Worm (Caenorhabditis elegans) whole organism, late embryonic: ENCODE data around the gene col-41.

Experiments used
- K02D7.2 ChIP-seq: sonication (generic microtip); optimal IDR thresholded peaks from 2 replicates; lab custom pipeline; 2017; ENCODE audit warnings: mild to moderate bottlenecking, missing genetic modification characterization, missing compliant biosample characterization
- Y22D7AL.16 ChIP-seq: sonication (generic microtip); optimal IDR thresholded peaks from 2 replicates; lab custom pipeline; 2016; ENCODE audit warnings: missing genetic modification characterization, missing compliant biosample characterization
- ahr-1 ChIP-seq: sonication (generic microtip); optimal IDR thresholded peaks from 2 replicates; lab custom pipeline; 2016; ENCODE audit warnings: missing genetic modification characterization, missing compliant biosample characterization
- ama-1 ChIP-seq: fragments of 150-350 bp; optimal IDR thresholded peaks from 2 replicates; lab custom pipeline; 2014
- ceh-19 ChIP-seq: fragments of 200-800 bp; sonication (Bioruptor generic); optimal IDR thresholded peaks from 2 replicates; lab custom pipeline; 2018; ENCODE audit warnings: mild to moderate bottlenecking, missing genetic modification characterization, missing compliant biosample characterization
- ceh-24 ChIP-seq: sonication (generic microtip); optimal IDR thresholded peaks from 2 replicates; lab custom pipeline; 2016; ENCODE audit warnings: mild to moderate bottlenecking, missing genetic modification characterization, missing compliant biosample characterization
- ceh-34 ChIP-seq: sonication (generic microtip); optimal IDR thresholded peaks from 2 replicates; lab custom pipeline; 2016; ENCODE audit warnings: mild to moderate bottlenecking, missing genetic modification characterization, missing compliant biosample characterization
- ceh-45 ChIP-seq: fragments of 200-800 bp; sonication (Bioruptor generic); IDR thresholded peaks from 2 replicates; pipeline ENCODE4 v1.3.6; 2022; ENCODE audit warnings: missing genetic modification reagents, missing genetic modification characterization, missing compliant biosample characterization
- ceh-48 ChIP-seq: sonication (generic microtip); optimal IDR thresholded peaks from 2 replicates; lab custom pipeline; 2016; ENCODE audit warnings: missing genetic modification characterization, inconsistent platforms, missing compliant biosample characterization
- ceh-9 ChIP-seq: sonication (generic microtip); optimal IDR thresholded peaks from 2 replicates; lab custom pipeline; 2016; ENCODE audit warnings: mild to moderate bottlenecking, missing genetic modification characterization, inconsistent platforms, missing compliant biosample characterization
- che-1 ChIP-seq: sonication (generic microtip); optimal IDR thresholded peaks from 2 replicates; lab custom pipeline; 2016; ENCODE audit warnings: mild to moderate bottlenecking, missing genetic modification characterization, missing compliant biosample characterization
- dmd-4 ChIP-seq: sonication (generic microtip); optimal IDR thresholded peaks from 2 replicates; lab custom pipeline; 2016; ENCODE audit warnings: borderline replicate concordance, missing genetic modification characterization, missing compliant biosample characterization
- elt-2 ChIP-seq: sonication (generic microtip); optimal IDR thresholded peaks from 2 replicates; lab custom pipeline; 2016; ENCODE audit warnings: missing genetic modification reagents, missing genetic modification characterization, missing compliant biosample characterization
- ets-4 ChIP-seq: sonication (generic microtip); optimal IDR thresholded peaks from 2 replicates; lab custom pipeline; 2016; ENCODE audit warnings: missing genetic modification characterization, missing compliant biosample characterization
- gmeb-2 ChIP-seq: sonication (generic microtip); optimal IDR thresholded peaks from 2 replicates; lab custom pipeline; 2016; ENCODE audit warnings: missing genetic modification characterization, inconsistent platforms, missing compliant biosample characterization
- hlh-13 ChIP-seq: fragments of 200-800 bp; sonication (Bioruptor generic); optimal IDR thresholded peaks from 2 replicates; lab custom pipeline; 2018; ENCODE audit warnings: mild to moderate bottlenecking, missing genetic modification characterization, missing compliant biosample characterization
- hlh-15 ChIP-seq: sonication (generic microtip); optimal IDR thresholded peaks from 2 replicates; lab custom pipeline; 2016; ENCODE audit warnings: missing genetic modification characterization, missing compliant biosample characterization
- hlh-8 ChIP-seq: sonication (generic microtip); optimal IDR thresholded peaks from 2 replicates; lab custom pipeline; 2016; ENCODE audit warnings: missing genotype, missing genetic modification characterization, missing compliant biosample characterization
- lin-11 ChIP-seq: fragments of 200-800 bp; sonication (Bioruptor generic); optimal IDR thresholded peaks from 2 replicates; lab custom pipeline; 2018; ENCODE audit warnings: mild to moderate bottlenecking, missing genetic modification characterization, missing compliant biosample characterization
- nfya-1 ChIP-seq: sonication (generic microtip); optimal IDR thresholded peaks from 2 replicates; lab custom pipeline; 2017; ENCODE audit warnings: missing genetic modification characterization, mild to moderate bottlenecking, missing compliant biosample characterization, antibody characterized with exemption, moderate library complexity
- nhr-11 ChIP-seq: fragments of 150-350 bp; optimal IDR thresholded peaks from 2 replicates; lab custom pipeline; 2014; ENCODE audit warnings: missing biosample characterization, missing genetic modification characterization
- npax-4 ChIP-seq: sonication (generic microtip); optimal IDR thresholded peaks from 2 replicates; lab custom pipeline; 2016; ENCODE audit warnings: missing genetic modification characterization, missing compliant biosample characterization
- odd-2 ChIP-seq: sonication (generic microtip); optimal IDR thresholded peaks from 2 replicates; lab custom pipeline; 2017; ENCODE audit warnings: antibody characterized with exemption, mild to moderate bottlenecking, missing genetic modification characterization, missing compliant biosample characterization
- pat-9 ChIP-seq: fragments of 200-800 bp; sonication (Bioruptor generic); optimal IDR thresholded peaks from 2 replicates; lab custom pipeline; 2018; ENCODE audit warnings: mild to moderate bottlenecking, missing genetic modification characterization, moderate library complexity, missing compliant biosample characterization
- pha-4 ChIP-seq: fragments of 150-350 bp; optimal IDR thresholded peaks from 2 replicates; lab custom pipeline; 2018; ENCODE audit warnings: missing biosample characterization, missing genetic modification reagents, missing genetic modification characterization
- ref-2 ChIP-seq: sonication (generic microtip); optimal IDR thresholded peaks from 2 replicates; lab custom pipeline; 2016; ENCODE audit warnings: missing genetic modification characterization, missing compliant biosample characterization
- rnt-1 ChIP-seq: sonication (generic microtip); optimal IDR thresholded peaks from 2 replicates; lab custom pipeline; 2016; ENCODE audit warnings: missing genetic modification characterization, missing compliant biosample characterization
- sdc-2 ChIP-seq: sonication (generic microtip); optimal IDR thresholded peaks from 2 replicates; lab custom pipeline; 2016; ENCODE audit warnings: missing genotype, missing genetic modification characterization, missing compliant biosample characterization
- sox-4 ChIP-seq: sonication (generic microtip); optimal IDR thresholded peaks from 2 replicates; lab custom pipeline; 2017; ENCODE audit warnings: mild to moderate bottlenecking, missing genetic modification characterization, inconsistent platforms, missing compliant biosample characterization
- tbx-2 ChIP-seq: sonication (generic microtip); optimal IDR thresholded peaks from 2 replicates; lab custom pipeline; 2016; ENCODE audit warnings: missing genetic modification characterization, missing compliant biosample characterization
- tbx-7 ChIP-seq: sonication (generic microtip); optimal IDR thresholded peaks from 2 replicates; lab custom pipeline; 2016; ENCODE audit warnings: missing genotype, missing genetic modification characterization, missing compliant biosample characterization
- ttx-3 ChIP-seq: sonication (generic microtip); optimal IDR thresholded peaks from 2 replicates; lab custom pipeline; 2016; ENCODE audit warnings: missing genetic modification reagents, missing genetic modification characterization, missing compliant biosample characterization
- unc-42 ChIP-seq: sonication (generic microtip); optimal IDR thresholded peaks from 2 replicates; lab custom pipeline; 2016; ENCODE audit warnings: missing genotype, missing genetic modification characterization, missing compliant biosample characterization
- unc-55 ChIP-seq: sonication (generic microtip); optimal IDR thresholded peaks from 2 replicates; lab custom pipeline; 2017; ENCODE audit warnings: missing biosample characterization, missing genetic modification reagents, missing genetic modification characterization
- ztf-16 ChIP-seq: sonication (generic microtip); optimal IDR thresholded peaks from 2 replicates; lab custom pipeline; 2017; ENCODE audit warnings: missing genetic modification characterization, missing compliant biosample characterization

Gene col-41

DNA sequence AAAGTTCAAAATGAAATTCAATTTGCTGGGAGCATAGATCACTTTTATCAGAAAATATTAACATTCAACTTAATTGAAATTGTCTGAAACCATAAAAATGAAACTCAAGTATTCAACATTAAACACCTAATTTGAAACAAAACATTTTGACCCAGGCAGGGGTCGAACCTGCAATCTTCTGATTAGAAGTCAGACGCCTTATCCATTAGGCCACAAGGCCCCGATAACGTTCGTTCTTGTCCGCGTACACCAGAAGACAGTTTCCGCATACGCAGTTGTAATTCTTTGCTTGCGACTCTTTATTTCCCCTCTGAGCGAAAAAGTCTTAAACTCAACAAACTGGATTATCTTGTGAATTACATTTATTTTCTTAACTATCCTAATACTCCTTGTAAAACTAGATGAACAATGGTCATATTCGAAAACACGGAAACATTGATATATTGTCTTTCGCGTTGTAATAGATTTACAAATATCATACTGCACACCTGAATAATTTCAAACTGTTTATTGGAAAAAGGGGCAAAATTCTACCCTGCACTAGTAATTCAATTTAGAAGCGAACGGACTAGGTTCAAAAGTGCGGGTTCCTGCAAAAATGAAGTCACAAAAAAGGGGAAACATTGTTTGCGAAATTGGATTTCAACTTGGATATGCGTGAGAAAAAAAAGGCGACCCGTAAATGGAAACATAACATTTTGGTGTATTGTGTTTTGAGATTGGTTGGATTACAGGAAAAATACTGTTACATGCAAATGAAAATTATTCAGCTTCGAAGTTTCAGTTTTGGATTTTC is 29.7 kb downstream of the col-41 start:
- TF ChIP-seq elt-2 = peak; percentile 34
- TF ChIP-seq ztf-16 (tag; lab: Kevin White, UChicago) = no peak

DNA sequence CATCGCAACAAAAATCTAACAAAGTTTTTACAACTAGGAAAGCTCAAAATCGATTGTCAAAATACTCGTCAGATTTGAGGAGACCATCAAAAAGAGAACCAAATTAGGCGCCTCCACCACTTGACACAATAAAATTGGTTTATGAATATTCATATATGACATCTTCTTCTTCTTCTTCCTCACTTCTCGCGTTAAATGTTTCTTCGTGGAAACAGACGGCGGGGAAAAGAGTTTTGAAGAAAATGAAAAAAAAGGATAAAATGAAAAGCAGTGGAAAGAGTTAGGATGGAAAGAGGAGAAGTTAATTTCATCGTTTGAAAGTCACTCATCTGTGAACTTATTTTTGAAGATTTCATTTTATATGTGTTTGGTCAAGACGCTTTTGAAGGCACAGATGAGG is 41.3 kb downstream of the col-41 start:
- no peak for TF ChIP-seq unc-55 (GFP tag; lab: Kevin White, UChicago)
- TF ChIP-seq unc-42 = peak; percentile 76
- TF ChIP-seq, all 69 proteins: peak for 1

DNA sequence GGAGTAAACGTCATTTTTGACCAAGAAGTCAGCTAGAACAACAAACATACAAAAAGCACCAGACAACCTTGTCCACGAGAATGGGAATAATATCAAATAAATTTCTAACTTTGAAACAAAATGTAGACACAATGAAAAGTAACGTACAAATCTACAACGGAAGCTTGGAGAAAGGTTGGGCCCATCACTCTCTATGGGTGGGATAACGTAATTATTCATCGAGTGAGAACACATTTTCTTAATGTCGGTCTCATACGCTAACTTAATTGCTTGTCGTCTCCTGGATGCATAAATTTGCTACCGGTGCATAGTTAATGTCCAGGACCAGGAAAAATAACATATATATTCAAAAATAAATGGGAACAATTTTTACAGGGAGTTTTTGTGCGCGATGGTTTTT is 43.1 kb downstream of the col-41 start:
- TF ChIP-seq dmd-4 (tag; lab: Kevin White, UChicago) = no peak
- TF ChIP-seq hlh-8 = no peak
- TF ChIP-seq gmeb-2 (tag; lab: Kevin White, UChicago) = no peak
- peak; percentile 56 for TF ChIP-seq unc-42
- no peak for TF ChIP-seq ceh-24
- TF ChIP-seq, all 69 proteins: peak for 1

DNA sequence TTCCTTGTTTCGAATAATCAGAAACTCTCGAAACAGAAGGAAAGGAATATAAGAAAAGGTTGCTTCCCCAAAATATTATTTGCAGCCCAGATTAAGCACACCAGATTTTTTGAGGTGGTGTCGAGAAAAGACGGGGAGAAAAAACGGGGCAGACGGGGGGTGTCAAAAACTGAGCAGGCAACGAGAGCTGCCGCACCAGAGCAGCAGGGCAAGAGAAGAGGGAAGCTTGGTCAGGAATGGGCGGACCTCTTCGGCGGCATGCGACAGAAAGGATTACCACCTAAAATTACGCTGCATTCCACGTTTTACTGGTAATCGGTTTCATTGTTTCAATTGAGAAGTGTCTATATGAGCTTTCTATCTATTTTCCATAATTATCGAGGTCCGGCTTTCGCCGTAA is 44.2 kb downstream of the col-41 start:
- no peak for TF ChIP-seq nhr-11
- no peak for TF ChIP-seq sdc-2 (tag; lab: Kevin White, UChicago)
- TF ChIP-seq ama-1 (lab: Kevin White, UChicago) = no peak
- no peak for TF ChIP-seq nfya-1 (tag; lab: Kevin White, UChicago)
- no peak for TF ChIP-seq lin-11
- no peak for TF ChIP-seq unc-42
- TF ChIP-seq rnt-1 (tag; lab: Kevin White, UChicago) = no peak
- TF ChIP-seq che-1 (tag; lab: Kevin White, UChicago) = no peak
- TF ChIP-seq elt-2 = no peak
- no peak for TF ChIP-seq hlh-8
- no peak for TF ChIP-seq tbx-7 (tag; lab: Kevin White, UChicago)
- TF ChIP-seq odd-2 (tag; lab: Kevin White, UChicago) = no peak
- TF ChIP-seq ref-2 (tag; lab: Kevin White, UChicago) = no peak
- no peak for TF ChIP-seq ahr-1 (tag; lab: Kevin White, UChicago)
- TF ChIP-seq ets-4 (tag; lab: Kevin White, UChicago) = no peak

- peak; percentile 87 for TF ChIP-seq unc-42
- TF ChIP-seq ceh-48 = no peak
- no peak for TF ChIP-seq hlh-13 (GFP tag; lab: Kevin White, UChicago)
- no peak for TF ChIP-seq nhr-11
These were observed 48.1 kb downstream of the col-41 start for ce11 chrX:15128184-15128583.

- no peak for TF ChIP-seq pat-9 (tag; lab: Kevin White, UChicago)
- no peak for TF ChIP-seq che-1 (tag; lab: Kevin White, UChicago)
- TF ChIP-seq Y22D7AL.16 (tag; lab: Kevin White, UChicago) = no peak
- TF ChIP-seq ahr-1 (tag; lab: Kevin White, UChicago) = no peak
- no peak for TF ChIP-seq ceh-19 (GFP tag; lab: Kevin White, UChicago)
- no peak for TF ChIP-seq npax-4
- TF ChIP-seq pha-4 (tag; lab: Kevin White, UChicago) = no peak
- TF ChIP-seq sox-4 (tag; lab: Kevin White, UChicago) = no peak
- TF ChIP-seq odd-2 (tag; lab: Kevin White, UChicago) = no peak
- TF ChIP-seq sdc-2 (tag; lab: Kevin White, UChicago) = no peak
- no peak for TF ChIP-seq tbx-2 (tag; lab: Kevin White, UChicago)
- no peak for TF ChIP-seq ets-4 (tag; lab: Kevin White, UChicago)
- no peak for TF ChIP-seq ztf-16 (tag; lab: Kevin White, UChicago)
- no peak for TF ChIP-seq hlh-15 (tag; lab: Kevin White, UChicago)
- no peak for TF ChIP-seq ttx-3 (tag; lab: Kevin White, UChicago)
- TF ChIP-seq ceh-34 (tag; lab: Kevin White, UChicago) = no peak
- TF ChIP-seq ceh-45 (GFP tag; lab: Robert Waterston, UW) = no peak
- TF ChIP-seq K02D7.2 (tag; lab: Kevin White, UChicago) = no peak
- no peak for TF ChIP-seq ceh-9 (tag; lab: Kevin White, UChicago)
These were observed 48.9 kb downstream of the col-41 start for ce11 chrX:15127338-15127737.
